Worm (Caenorhabditis elegans) whole organism, late embryonic: Measurements from ENCODE around the gene skr-3.

Source experiments
- C08G9.2 ChIP-seq: sonication (generic microtip); optimal IDR thresholded peaks from 2 replicates; lab custom pipeline; 2016; ENCODE audit warnings: mild to moderate bottlenecking, missing genetic modification characterization, moderate library complexity, missing compliant biosample characterization
- F13H6.1 ChIP-seq: sonication (generic microtip); optimal IDR thresholded peaks from 2 replicates; lab custom pipeline; 2016; ENCODE audit warnings: missing genetic modification characterization, missing compliant biosample characterization
- K02D7.2 ChIP-seq: sonication (generic microtip); optimal IDR thresholded peaks from 2 replicates; lab custom pipeline; 2017; ENCODE audit warnings: mild to moderate bottlenecking, missing genetic modification characterization, missing compliant biosample characterization
- ceh-14 ChIP-seq: sonication (generic microtip); optimal IDR thresholded peaks from 2 replicates; lab custom pipeline; 2016; ENCODE audit warnings: missing genotype, missing genetic modification characterization, missing compliant biosample characterization
- ceh-18 ChIP-seq: sonication (generic microtip); optimal IDR thresholded peaks from 2 replicates; lab custom pipeline; 2016; ENCODE audit warnings: missing genetic modification characterization, missing compliant biosample characterization
- ceh-19 ChIP-seq: fragments of 200-800 bp; sonication (Bioruptor generic); optimal IDR thresholded peaks from 2 replicates; lab custom pipeline; 2018; ENCODE audit warnings: mild to moderate bottlenecking, missing genetic modification characterization, missing compliant biosample characterization
- ceh-2 ChIP-seq: sonication (generic microtip); optimal IDR thresholded peaks from 2 replicates; lab custom pipeline; 2016; ENCODE audit warnings: missing genotype, missing genetic modification characterization, missing compliant biosample characterization
- ceh-22 ChIP-seq: sonication (generic microtip); optimal IDR thresholded peaks from 2 replicates; lab custom pipeline; 2017; ENCODE audit warnings: missing biosample characterization, missing genetic modification characterization
- ceh-31 ChIP-seq: sonication (generic microtip); optimal IDR thresholded peaks from 2 replicates; lab custom pipeline; 2016; ENCODE audit warnings: missing genetic modification characterization, missing compliant biosample characterization
- ceh-45 ChIP-seq: fragments of 200-800 bp; sonication (Bioruptor generic); IDR thresholded peaks from 2 replicates; pipeline ENCODE4 v1.3.6; 2022; ENCODE audit warnings: missing genetic modification reagents, missing genetic modification characterization, missing compliant biosample characterization
- dmd-4 ChIP-seq: sonication (generic microtip); optimal IDR thresholded peaks from 2 replicates; lab custom pipeline; 2016; ENCODE audit warnings: borderline replicate concordance, missing genetic modification characterization, missing compliant biosample characterization
- dve-1 ChIP-seq: sonication (generic microtip); optimal IDR thresholded peaks from 2 replicates; lab custom pipeline; 2017; ENCODE audit warnings: antibody characterized with exemption, mild to moderate bottlenecking, missing genetic modification characterization, missing compliant biosample characterization
- elt-2 ChIP-seq: sonication (generic microtip); optimal IDR thresholded peaks from 2 replicates; lab custom pipeline; 2016; ENCODE audit warnings: missing genetic modification reagents, missing genetic modification characterization, missing compliant biosample characterization
- ets-4 ChIP-seq: sonication (generic microtip); optimal IDR thresholded peaks from 2 replicates; lab custom pipeline; 2016; ENCODE audit warnings: missing genetic modification characterization, missing compliant biosample characterization
- eyg-1 ChIP-seq: sonication (generic microtip); optimal IDR thresholded peaks from 2 replicates; lab custom pipeline; 2016; ENCODE audit warnings: missing genotype, missing genetic modification characterization, missing compliant biosample characterization
- fkh-10 ChIP-seq: fragments of 150-350 bp; optimal IDR thresholded peaks from 2 replicates; lab custom pipeline; 2014; ENCODE audit warnings: missing biosample characterization, missing genetic modification reagents, missing genetic modification characterization
- fkh-6 ChIP-seq: sonication (generic microtip); optimal IDR thresholded peaks from 2 replicates; lab custom pipeline; 2016; ENCODE audit warnings: missing genetic modification characterization, missing compliant biosample characterization
- gmeb-2 ChIP-seq: sonication (generic microtip); optimal IDR thresholded peaks from 2 replicates; lab custom pipeline; 2016; ENCODE audit warnings: missing genetic modification characterization, inconsistent platforms, missing compliant biosample characterization
- hlh-13 ChIP-seq: fragments of 200-800 bp; sonication (Bioruptor generic); optimal IDR thresholded peaks from 2 replicates; lab custom pipeline; 2018; ENCODE audit warnings: mild to moderate bottlenecking, missing genetic modification characterization, missing compliant biosample characterization
- hlh-30 ChIP-seq: sonication (generic microtip); optimal IDR thresholded peaks from 2 replicates; lab custom pipeline; 2017; ENCODE audit warnings: antibody characterized with exemption, missing genetic modification characterization, missing compliant biosample characterization; ENCODE audit not compliant: insufficient read depth
- hlh-8 ChIP-seq: sonication (generic microtip); optimal IDR thresholded peaks from 2 replicates; lab custom pipeline; 2016; ENCODE audit warnings: missing genotype, missing genetic modification characterization, missing compliant biosample characterization
- lim-6 ChIP-seq: sonication (generic microtip); optimal IDR thresholded peaks from 2 replicates; lab custom pipeline; 2016; ENCODE audit warnings: missing genetic modification characterization, missing compliant biosample characterization
- npax-4 ChIP-seq: sonication (generic microtip); optimal IDR thresholded peaks from 2 replicates; lab custom pipeline; 2016; ENCODE audit warnings: missing genetic modification characterization, missing compliant biosample characterization
- pat-9 ChIP-seq: fragments of 200-800 bp; sonication (Bioruptor generic); optimal IDR thresholded peaks from 2 replicates; lab custom pipeline; 2018; ENCODE audit warnings: mild to moderate bottlenecking, missing genetic modification characterization, moderate library complexity, missing compliant biosample characterization
- pax-1 ChIP-seq: fragments of 150-350 bp; optimal IDR thresholded peaks from 2 replicates; lab custom pipeline; 2014; ENCODE audit warnings: missing biosample characterization, missing genetic modification characterization
- pros-1 ChIP-seq: fragments of 150-350 bp; optimal IDR thresholded peaks from 2 replicates; lab custom pipeline; 2014; ENCODE audit warnings: missing biosample characterization, missing genetic modification reagents, missing genetic modification characterization
- ref-2 ChIP-seq: sonication (generic microtip); optimal IDR thresholded peaks from 2 replicates; lab custom pipeline; 2016; ENCODE audit warnings: missing genetic modification characterization, missing compliant biosample characterization
- rnt-1 ChIP-seq: sonication (generic microtip); optimal IDR thresholded peaks from 2 replicates; lab custom pipeline; 2016; ENCODE audit warnings: missing genetic modification characterization, missing compliant biosample characterization
- sdc-2 ChIP-seq: sonication (generic microtip); optimal IDR thresholded peaks from 2 replicates; lab custom pipeline; 2016; ENCODE audit warnings: missing genotype, missing genetic modification characterization, missing compliant biosample characterization
- sox-2 ChIP-seq: fragments of 200-800 bp; sonication (Bioruptor generic); IDR thresholded peaks from 2 replicates; pipeline ENCODE4 v1.3.6; 2022; ENCODE audit warnings: missing genetic modification reagents, missing genetic modification characterization, missing compliant biosample characterization
- sox-4 ChIP-seq: sonication (generic microtip); optimal IDR thresholded peaks from 2 replicates; lab custom pipeline; 2017; ENCODE audit warnings: mild to moderate bottlenecking, missing genetic modification characterization, inconsistent platforms, missing compliant biosample characterization
- tbx-2 ChIP-seq: sonication (generic microtip); optimal IDR thresholded peaks from 2 replicates; lab custom pipeline; 2016; ENCODE audit warnings: missing genetic modification characterization, missing compliant biosample characterization
- ttx-3 ChIP-seq: sonication (generic microtip); optimal IDR thresholded peaks from 2 replicates; lab custom pipeline; 2016; ENCODE audit warnings: missing genetic modification reagents, missing genetic modification characterization, missing compliant biosample characterization
- unc-3 ChIP-seq, 2 experiments: fragments of 200-800 bp in 1 of 2; sonication (Bioruptor generic) in 1 of 2; sonication (generic microtip) in 1 of 2; conservative IDR thresholded peaks in 1 of 2; optimal IDR thresholded peaks in 1 of 2; 2 replicates each; pipeline versions ENCODE4 v1.3.6 to Lab custom; 2016 to 2022; ENCODE audit warnings: missing compliant biosample characterization in 2 of 2, missing genetic modification characterization in 2 of 2, missing genetic modification reagents in 1 of 2
- unc-55 ChIP-seq: sonication (generic microtip); optimal IDR thresholded peaks from 2 replicates; lab custom pipeline; 2017; ENCODE audit warnings: missing biosample characterization, missing genetic modification reagents, missing genetic modification characterization
- ztf-16 ChIP-seq: sonication (generic microtip); optimal IDR thresholded peaks from 2 replicates; lab custom pipeline; 2017; ENCODE audit warnings: missing genetic modification characterization, missing compliant biosample characterization

Gene skr-3

ce11 chrV:16114237-16114636, 6.6 kb upstream of the skr-3 start, which contains the start of gene srxa-16:
TSS of gene srxa-16 (minus strand) at chrV:16114337.
- TF ChIP-seq sox-2 (GFP tag; lab: Robert Waterston, UW) (no peak), fkh-6 (tag; lab: Kevin White, UChicago) (no peak), tbx-2 (tag; lab: Kevin White, UChicago) (no peak), pat-9 (tag; lab: Kevin White, UChicago) (no peak), npax-4 (tag; lab: Kevin White, UChicago) (no peak), ref-2 (tag; lab: Kevin White, UChicago) (no peak), gmeb-2 (tag; lab: Kevin White, UChicago) (no peak), fkh-10 (no peak), rnt-1 (tag; lab: Kevin White, UChicago) (no peak), eyg-1 (tag; lab: Kevin White, UChicago) (no peak), ceh-14 (no peak), elt-2 (tag; lab: Kevin White, UChicago) (no peak)

ce11 chrV:16115381-16115780, 5.5 kb upstream of the skr-3 start, which contains the start of gene str-25:
TSS of gene str-25 (plus strand) at chrV:16115681.
- TF ChIP-seq unc-55 (GFP tag; lab: Kevin White, UChicago) (no peak), eyg-1 (tag; lab: Kevin White, UChicago) (no peak), F13H6.1 (tag; lab: Kevin White, UChicago) (no peak), ceh-22 (tag; lab: Kevin White, UChicago) (no peak), elt-2 (tag; lab: Kevin White, UChicago) (no peak), ref-2 (tag; lab: Kevin White, UChicago) (no peak), rnt-1 (tag; lab: Kevin White, UChicago) (no peak), ets-4 (tag; lab: Kevin White, UChicago) (no peak), pros-1 (tag; lab: Kevin White, UChicago) (no peak), hlh-30 (tag; lab: Kevin White, UChicago) (no peak), K02D7.2 (tag; lab: Kevin White, UChicago) (no peak), dmd-4 (tag; lab: Kevin White, UChicago) (no peak), sdc-2 (no peak), pax-1 (tag; lab: Kevin White, UChicago) (no peak), C08G9.2 (tag; lab: Kevin White, UChicago) (no peak), ceh-2 (no peak), ceh-45 (no peak), sox-2 (GFP tag; lab: Robert Waterston, UW) (no peak), ztf-16 (tag; lab: Kevin White, UChicago) (no peak)
- TF ChIP-seq, all 69 proteins: peak for 0

- TF ChIP-seq eyg-1 (tag; lab: Kevin White, UChicago) (no peak), fkh-10 (no peak), ceh-18 (tag; lab: Kevin White, UChicago) (no peak), unc-3 (GFP tag; conservative IDR thresholded peaks at IDR 0.05; lab: Robert Waterston, UW) (no peak), unc-3 (tag; optimal IDR thresholded peaks at IDR 0.05; lab: Kevin White, UChicago) (no peak), lim-6 (tag; lab: Kevin White, UChicago) (no peak), fkh-6 (tag; lab: Kevin White, UChicago) (no peak), ref-2 (tag; lab: Kevin White, UChicago) (no peak), hlh-30 (tag; lab: Kevin White, UChicago) (no peak), sox-4 (tag; lab: Kevin White, UChicago) (no peak), ceh-19 (GFP tag; lab: Kevin White, UChicago) (no peak), ttx-3 (tag; lab: Kevin White, UChicago) (no peak), hlh-13 (GFP tag; lab: Kevin White, UChicago) (no peak), gmeb-2 (tag; lab: Kevin White, UChicago) (no peak), dve-1 (tag; lab: Kevin White, UChicago) (no peak), ceh-22 (tag; lab: Kevin White, UChicago) (no peak), rnt-1 (tag; lab: Kevin White, UChicago) (no peak), hlh-8 (tag; lab: Kevin White, UChicago) (no peak), ceh-31 (no peak), ets-4 (tag; lab: Kevin White, UChicago) (no peak)
- TF ChIP-seq, all 69 proteins: peak for 0
Measured at ce11 chrV:16118601-16119000, 2.3 kb upstream of the skr-3 start, which contains the start of gene str-103. TSS of gene str-103 (minus strand) at chrV:16118701.
